Fruit fly (Drosophila melanogaster) whole organism, wandering third instar larva: ENCODE results near the gene mRpL2.
A peak's percentile ranks its signal among the peaks of the same experiment; 100 is the strongest.

Experiments used
- Dif ChIP-seq: fragments of 200-275, 200-300 bp; sonication (Bioruptor generic); optimal IDR thresholded peaks from 2 replicates; lab custom pipeline; 2018; ENCODE audit warnings: missing biosample characterization, missing genetic modification characterization; ENCODE audit not compliant: partially characterized antibody
- Hr78 ChIP-seq: fragments of >200 bp; optimal IDR thresholded peaks from 2 replicates; lab custom pipeline; 2017; ENCODE audit warnings: missing biosample characterization, missing genetic modification characterization
- Myc ChIP-seq: fragments of >200 bp; optimal IDR thresholded peaks from 2 replicates; lab custom pipeline; 2017
- N ChIP-seq: fragments of >200 bp; optimal IDR thresholded peaks from 2 replicates; lab custom pipeline; 2018; ENCODE audit warnings: missing biosample characterization, missing external identifiers, missing genetic modification characterization
- br ChIP-seq: fragments of 200-800 bp; sonication (Bioruptor generic); optimal IDR thresholded peaks from 2 replicates; lab custom pipeline; 2016; ENCODE audit warnings: missing biosample characterization, missing genetic modification characterization
- brk ChIP-seq: fragments of 200-800 bp; sonication (Bioruptor generic); optimal IDR thresholded peaks from 2 replicates; lab custom pipeline; 2016; ENCODE audit warnings: missing biosample characterization, mild to moderate bottlenecking, missing genetic modification characterization
- jim ChIP-seq: fragments of 175-275, 200-325 bp; sonication (Bioruptor generic); optimal IDR thresholded peaks from 2 replicates; lab custom pipeline; 2016; ENCODE audit warnings: missing biosample characterization, mild to moderate bottlenecking, missing genetic modification characterization
- pan ChIP-seq: fragments of >200 bp; optimal IDR thresholded peaks from 2 replicates; lab custom pipeline; 2017
- psq ChIP-seq: fragments of 200-800 bp; sonication (Bioruptor generic); optimal IDR thresholded peaks from 3 replicates; lab custom pipeline; 2017; ENCODE audit warnings: missing biosample characterization, mild to moderate bottlenecking, missing genetic modification characterization, moderate library complexity
- rgr ChIP-seq: fragments of 200-800 bp; sonication (Bioruptor generic); optimal IDR thresholded peaks from 3 replicates; lab custom pipeline; 2016; ENCODE audit warnings: missing biosample characterization, mild to moderate bottlenecking, missing genetic modification characterization
- sage ChIP-seq: fragments of 200-800 bp; sonication (Bioruptor generic); optimal IDR thresholded peaks from 2 replicates; lab custom pipeline; 2016; ENCODE audit warnings: missing biosample characterization, mild to moderate bottlenecking, missing genetic modification characterization
- usp ChIP-seq: fragments of >200 bp; optimal IDR thresholded peaks from 2 replicates; lab custom pipeline; 2017; ENCODE audit warnings: missing biosample characterization, missing genetic modification characterization

DNA sequence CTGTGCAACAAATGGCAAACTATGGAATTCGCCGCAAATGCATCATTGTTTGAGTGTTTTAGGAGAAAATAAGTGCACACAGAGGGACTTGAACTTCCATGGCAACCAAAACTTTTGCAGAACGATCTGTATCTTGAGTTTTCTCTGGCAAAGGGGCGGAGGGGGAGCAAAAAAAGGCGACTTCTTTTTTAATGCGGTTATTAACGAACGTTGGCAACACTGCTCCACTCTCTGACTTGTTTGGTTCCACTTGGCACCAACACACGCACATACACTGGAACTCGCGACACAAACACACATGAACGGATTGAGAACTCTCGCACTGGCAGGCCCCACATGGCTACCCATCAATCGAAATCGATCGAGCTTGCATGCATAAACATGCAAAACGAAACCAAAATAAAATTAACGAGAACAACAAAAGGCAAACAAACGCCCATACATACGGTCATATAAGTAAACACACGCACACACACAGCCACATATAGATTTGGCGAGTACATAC is 1.2 kb upstream of the mRpL2 start:
- TF ChIP-seq usp (GFP tag; lab: Kevin White, UChicago) (no peak), rgr (GFP tag; lab: Kevin White, UChicago) (no peak), Dif (GFP tag; lab: Kevin White, UChicago) (no peak), jim (peak; percentile 42), Hr78 (GFP tag; lab: Kevin White, UChicago) (no peak), sage (no peak), pan (no peak), N (GFP tag; lab: Kevin White, UChicago) (no peak), Myc (lab: Kevin White, UChicago) (no peak), psq (GFP tag; lab: Kevin White, UChicago) (peak; percentile 41), brk (no peak), br (GFP tag; lab: Kevin White, UChicago) (no peak)
